Worm (Caenorhabditis elegans): ENCODE data around the gene rsp-5.

Gene rsp-5

ce11 chrII:6531527-6531926 is 41.6 kb downstream of the rsp-5 start, which contains the start of gene abch-1:
abch-1 (minus strand) TSS chrII:6531627.
- no peak for TF ChIP-seq K02D7.2 (tag; optimal IDR thresholded peaks at IDR 0.05)
- no peak for TF ChIP-seq gmeb-2 (tag; optimal IDR thresholded peaks at IDR 0.05)
- no peak for TF ChIP-seq nhr-232 (tag; optimal IDR thresholded peaks at IDR 0.05)

ce11 chrII:6531940-6532339 is 42.0 kb downstream of the rsp-5 start, which contains the start of gene abcx-1:
abcx-1 (plus strand) TSS chrII:6532163.
- TF ChIP-seq Y22D7AL.16 (tag; optimal IDR thresholded peaks at IDR 0.05) (no peak), sox-4 (tag; optimal IDR thresholded peaks at IDR 0.05) (no peak), sox-2 (GFP tag; IDR thresholded peaks at IDR 0.05) (no peak), ets-4 (tag; optimal IDR thresholded peaks at IDR 0.05) (no peak), sdc-2 (tag; optimal IDR thresholded peaks at IDR 0.05) (no peak), hlh-8 (tag; optimal IDR thresholded peaks at IDR 0.05) (no peak), unc-86 (tag; optimal IDR thresholded peaks at IDR 0.05) (no peak), syd-9 (tag; optimal IDR thresholded peaks at IDR 0.05) (no peak), ceh-2 (tag; optimal IDR thresholded peaks at IDR 0.05) (no peak)

- TF ChIP-seq ceh-31 (tag; optimal IDR thresholded peaks at IDR 0.05) (peak; percentile 26), nfya-1 (tag; optimal IDR thresholded peaks at IDR 0.05) (peak; percentile 5), ceh-19 (GFP tag; optimal IDR thresholded peaks at IDR 0.05) (no peak), unc-42 (tag; optimal IDR thresholded peaks at IDR 0.05) (peak; percentile 81), hlh-30 (tag; optimal IDR thresholded peaks at IDR 0.05; ENCODE audit: insufficient read depth) (peak; percentile 70), ttx-3 (tag; optimal IDR thresholded peaks at IDR 0.05) (no peak), mec-3 (tag; optimal IDR thresholded peaks at IDR 0.05; ENCODE audit: borderline replicate concordance) (no peak), C08G9.2 (tag; optimal IDR thresholded peaks at IDR 0.05) (no peak)
Observed at ce11 chrII:6535957-6536424, 46.0 kb downstream of the rsp-5 start, which contains the start of gene utp-20. utp-20 (plus strand) TSS chrII:6536374.

Measured in whole organism, late embryonic.